Worm (Caenorhabditis elegans): ENCODE measurements around the gene F53F4.4.

ce11 chrV:13591504-13592174 is 1.5 kb upstream of the F53F4.4 start, which contains the start of gene tbcb-1:
- TF ChIP-seq unc-62 (GFP tag; optimal IDR thresholded peaks at IDR 0.05): no peak
- no peak for TF ChIP-seq tbx-8 (GFP tag; optimal IDR thresholded peaks at IDR 0.05)
- no peak for TF ChIP-seq pha-4 (tag; optimal IDR thresholded peaks at IDR 0.05)
- no peak for TF ChIP-seq ztf-11 (tag; optimal IDR thresholded peaks at IDR 0.05)
- no peak for TF ChIP-seq mab-5 (tag; optimal IDR thresholded peaks at IDR 0.05)
- no peak for TF ChIP-seq nhr-237 (tag; optimal IDR thresholded peaks at IDR 0.05)
- TF ChIP-seq nhr-12 (tag; optimal IDR thresholded peaks at IDR 0.05): no peak
- TF ChIP-seq elt-3 (tag; optimal IDR thresholded peaks at IDR 0.05): no peak
- no peak for TF ChIP-seq ces-1 (GFP tag; optimal IDR thresholded peaks at IDR 0.05)

Data from whole organism, mixed stage, embryonic.